Worm (Caenorhabditis elegans): ENCODE results near the gene T05H4.4.
A peak's percentile ranks its signal among the peaks of the same experiment; 100 is the strongest.

DNA sequence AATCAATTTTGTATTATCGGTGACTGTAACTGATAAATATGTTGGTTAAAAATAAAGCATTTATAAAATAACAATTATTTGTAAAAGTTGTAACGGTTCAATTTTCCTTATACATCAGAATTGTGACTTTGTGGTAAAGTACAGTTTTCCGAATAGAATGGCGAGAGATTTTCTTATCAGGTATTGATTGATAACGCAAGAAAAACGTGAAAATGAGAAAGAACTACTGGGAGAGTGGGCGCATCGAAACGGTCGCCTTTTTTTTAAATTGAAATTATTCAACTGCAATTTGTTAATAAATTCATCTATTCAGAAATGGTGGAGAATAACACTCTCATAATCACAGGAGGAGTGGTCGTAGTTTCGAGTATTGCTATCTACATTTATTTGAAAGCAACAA is 2.4 kb upstream of the T05H4.4 start, which contains the start of gene hpo-19:
- no peak for TF ChIP-seq lsl-1 (GFP tag; optimal IDR thresholded peaks at IDR 0.05)
- no peak for TF ChIP-seq nfya-1 (tag; optimal IDR thresholded peaks at IDR 0.05; ENCODE audit: borderline replicate concordance, insufficient read depth)
- peak; percentile 26; the same call in 1 of the 2 replicates for TF ChIP-seq madf-6 (GFP tag; IDR thresholded peaks at IDR 0.05)
- TF ChIP-seq F52B5.7 (tag; optimal IDR thresholded peaks at IDR 0.05), result no peak
- no peak for TF ChIP-seq ceh-40 (GFP tag; IDR thresholded peaks at IDR 0.05)
- no peak for TF ChIP-seq snpc-1.3 (tag; optimal IDR thresholded peaks at IDR 0.05; ENCODE audit: insufficient read depth)
- TF ChIP-seq nhr-27 (tag; optimal IDR thresholded peaks at IDR 0.05), result no peak

All from whole organism, young adult.